Worm (Caenorhabditis elegans): ENCODE data around the gene akt-1.

The akt-1 gene

ce11 chrV:10291848-10292247 is 43.1 kb downstream of the akt-1 start:
- TF ChIP-seq unc-3 (GFP tag; conservative IDR thresholded peaks at IDR 0.05) (no peak), unc-3 (tag; optimal IDR thresholded peaks at IDR 0.05) (no peak), nfya-1 (tag; optimal IDR thresholded peaks at IDR 0.05) (no peak), sox-2 (GFP tag; IDR thresholded peaks at IDR 0.05) (no peak), elt-2 (tag; optimal IDR thresholded peaks at IDR 0.05) (no peak), ztf-16 (tag; optimal IDR thresholded peaks at IDR 0.05) (no peak), pax-1 (tag; optimal IDR thresholded peaks at IDR 0.05) (no peak), hlh-30 (tag; optimal IDR thresholded peaks at IDR 0.05; ENCODE audit: insufficient read depth) (no peak), madf-2 (tag; optimal IDR thresholded peaks at IDR 0.05) (no peak), ceh-31 (tag; optimal IDR thresholded peaks at IDR 0.05) (no peak), ceh-22 (tag; optimal IDR thresholded peaks at IDR 0.05) (no peak), ceh-19 (GFP tag; optimal IDR thresholded peaks at IDR 0.05) (no peak), ceh-18 (tag; optimal IDR thresholded peaks at IDR 0.05) (no peak), pha-4 (tag; optimal IDR thresholded peaks at IDR 0.05) (no peak), sox-4 (tag; optimal IDR thresholded peaks at IDR 0.05) (no peak), rnt-1 (tag; optimal IDR thresholded peaks at IDR 0.05) (no peak), nhr-232 (tag; optimal IDR thresholded peaks at IDR 0.05) (no peak)

- no peak for TF ChIP-seq unc-86 (tag; optimal IDR thresholded peaks at IDR 0.05)
- no peak for TF ChIP-seq pat-9 (tag; optimal IDR thresholded peaks at IDR 0.05)
- no peak for TF ChIP-seq elt-2 (tag; optimal IDR thresholded peaks at IDR 0.05)
- TF ChIP-seq T23F11.4 (GFP tag; optimal IDR thresholded peaks at IDR 0.05) = no peak
- no peak for TF ChIP-seq syd-9 (tag; optimal IDR thresholded peaks at IDR 0.05)
- TF ChIP-seq pag-3 (tag; optimal IDR thresholded peaks at IDR 0.05; ENCODE audit: borderline replicate concordance) = no peak
Observed at ce11 chrV:10292819-10293357, 44.2 kb downstream of the akt-1 start, which contains the start of gene col-149. TSS of gene col-149 (minus strand) at chrV:10292869.

ce11 chrV:10294549-10294948 is 45.8 kb downstream of the akt-1 start, which contains the start of gene col-150:
TSS of gene col-150 (minus strand) at chrV:10294649.
- no peak for TF ChIP-seq ceh-30 (tag; optimal IDR thresholded peaks at IDR 0.05)
- TF ChIP-seq npax-4 (tag; optimal IDR thresholded peaks at IDR 0.05) = no peak
- TF ChIP-seq unc-3 (GFP tag; conservative IDR thresholded peaks at IDR 0.05) = no peak
- TF ChIP-seq unc-3 (tag; optimal IDR thresholded peaks at IDR 0.05) = no peak
- TF ChIP-seq nfya-1 (tag; optimal IDR thresholded peaks at IDR 0.05) = no peak
- no peak for TF ChIP-seq zip-5 (tag; optimal IDR thresholded peaks at IDR 0.05)
- no peak for TF ChIP-seq lin-11 (tag; optimal IDR thresholded peaks at IDR 0.05)
- no peak for TF ChIP-seq pros-1 (tag; optimal IDR thresholded peaks at IDR 0.05)
- TF ChIP-seq ref-2 (tag; optimal IDR thresholded peaks at IDR 0.05) = no peak
- TF ChIP-seq ceh-22 (tag; optimal IDR thresholded peaks at IDR 0.05) = no peak
- TF ChIP-seq fax-1 (tag; optimal IDR thresholded peaks at IDR 0.05) = no peak
- TF ChIP-seq gmeb-2 (tag; optimal IDR thresholded peaks at IDR 0.05) = no peak

ce11 chrV:10297099-10297498 is 48.4 kb downstream of the akt-1 start, which contains the start of gene B0024.4:
TSS of gene B0024.4 (plus strand) at chrV:10297399.
- TF ChIP-seq sox-2 (GFP tag; IDR thresholded peaks at IDR 0.05) = no peak
- no peak for TF ChIP-seq ceh-6 (GFP tag; optimal IDR thresholded peaks at IDR 0.05)
- TF ChIP-seq T23F11.4 (GFP tag; optimal IDR thresholded peaks at IDR 0.05) = no peak
- no peak for TF ChIP-seq npax-4 (tag; optimal IDR thresholded peaks at IDR 0.05)
- no peak for TF ChIP-seq lin-11 (tag; optimal IDR thresholded peaks at IDR 0.05)
- TF ChIP-seq dmd-4 (tag; optimal IDR thresholded peaks at IDR 0.05; ENCODE audit: borderline replicate concordance) = no peak
- no peak for TF ChIP-seq fkh-10 (GFP tag; optimal IDR thresholded peaks at IDR 0.05)
- no peak for TF ChIP-seq ets-4 (tag; optimal IDR thresholded peaks at IDR 0.05)
- TF ChIP-seq ceh-48 (tag; optimal IDR thresholded peaks at IDR 0.05) = no peak
- no peak for TF ChIP-seq ceh-45 (GFP tag; IDR thresholded peaks at IDR 0.05)
- TF ChIP-seq ceh-31 (tag; optimal IDR thresholded peaks at IDR 0.05) = no peak
- no peak for TF ChIP-seq hlh-30 (tag; optimal IDR thresholded peaks at IDR 0.05; ENCODE audit: insufficient read depth)
- TF ChIP-seq mec-3 (tag; optimal IDR thresholded peaks at IDR 0.05; ENCODE audit: borderline replicate concordance) = no peak
